Fruit fly (Drosophila melanogaster): ENCODE results near the gene CG14829.

Gene CG14829

DNA sequence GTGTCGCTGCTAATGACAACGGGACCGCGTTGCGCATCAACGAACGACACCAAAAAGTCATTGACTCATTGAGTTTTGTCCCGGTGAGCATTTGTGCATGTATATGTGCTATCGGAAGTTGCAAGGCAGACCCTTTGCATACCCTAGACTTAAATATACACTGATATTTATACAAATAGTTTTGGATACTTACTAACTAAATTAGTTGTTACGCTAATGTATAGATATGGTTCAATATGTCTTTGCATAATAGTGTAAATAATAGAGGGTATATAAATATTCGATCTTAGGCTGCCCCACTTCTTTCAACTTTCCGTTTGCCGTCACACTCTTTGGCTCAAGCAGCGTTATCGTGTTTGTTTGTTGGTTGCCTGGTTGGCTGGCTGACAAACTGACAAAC is 46.7 kb downstream of the CG14829 start:
- TF ChIP-seq pan (optimal IDR thresholded peaks at IDR 0.05) = no peak
- no peak for TF ChIP-seq usp (GFP tag; optimal IDR thresholded peaks at IDR 0.05)
- no peak for TF ChIP-seq Dll (optimal IDR thresholded peaks at IDR 0.05)
- TF ChIP-seq psq (optimal IDR thresholded peaks at IDR 0.05) = no peak
- no peak for TF ChIP-seq CG8478 (optimal IDR thresholded peaks at IDR 0.05)
- TF ChIP-seq EcR (GFP tag; optimal IDR thresholded peaks at IDR 0.05) = no peak

DNA sequence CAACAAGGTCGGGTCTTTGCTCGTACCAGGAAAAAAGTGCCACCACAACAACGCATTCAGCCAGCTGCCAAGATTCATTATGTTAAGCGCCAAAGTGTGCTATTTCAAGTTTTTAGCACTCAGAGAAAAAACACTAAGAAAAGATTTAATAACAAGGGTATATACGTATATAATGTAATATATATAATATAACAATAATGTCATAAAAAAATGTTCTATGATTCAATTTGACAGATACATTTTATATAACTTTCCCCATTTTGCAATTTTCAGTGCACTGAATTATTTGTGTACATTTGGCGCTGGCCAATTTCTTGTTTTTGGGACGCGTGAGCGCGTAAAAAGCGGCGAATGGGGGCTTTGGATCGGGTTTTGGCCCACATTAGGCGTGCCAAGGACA is 47.4 kb downstream of the CG14829 start:
- TF ChIP-seq EcR (GFP tag; optimal IDR thresholded peaks at IDR 0.05) (no peak), Dll (optimal IDR thresholded peaks at IDR 0.05) (no peak), psq (optimal IDR thresholded peaks at IDR 0.05) (no peak), usp (GFP tag; optimal IDR thresholded peaks at IDR 0.05) (no peak), CG8478 (optimal IDR thresholded peaks at IDR 0.05) (no peak), pan (optimal IDR thresholded peaks at IDR 0.05) (no peak)

DNA sequence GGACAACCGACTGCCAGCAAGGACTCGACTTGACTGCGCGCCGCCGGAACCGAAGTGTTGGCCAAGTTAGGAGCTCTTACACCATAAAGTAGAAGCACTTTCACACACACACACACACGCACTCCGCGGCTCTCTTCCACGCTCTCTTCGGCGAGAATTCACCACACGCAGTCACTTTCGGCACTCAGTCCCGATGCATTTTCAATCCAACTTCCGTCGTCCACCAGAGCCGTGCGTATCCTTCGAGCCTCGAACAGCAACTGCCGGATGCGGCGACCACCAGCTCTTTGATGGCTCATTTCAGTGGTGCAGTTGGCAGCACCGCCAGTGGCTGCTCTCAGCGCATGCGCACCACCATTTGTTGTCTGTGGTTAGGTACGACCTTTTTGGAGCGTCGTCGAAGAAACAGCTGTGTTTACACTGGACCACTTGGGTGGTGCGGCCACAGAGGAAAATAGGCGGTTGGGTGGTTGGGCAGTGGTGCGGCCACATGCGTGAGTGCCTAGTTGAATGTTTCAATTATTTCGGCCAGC is 48.2 kb downstream of the CG14829 start, which contains the start of gene Dscam2:
Dscam2 (minus strand) TSS at position 264 of the 533 bp plus-strand sequence.
- TF ChIP-seq pan (optimal IDR thresholded peaks at IDR 0.05) = no peak
- no peak for TF ChIP-seq usp (GFP tag; optimal IDR thresholded peaks at IDR 0.05)
- TF ChIP-seq EcR (GFP tag; optimal IDR thresholded peaks at IDR 0.05) = no peak
- TF ChIP-seq Dll (optimal IDR thresholded peaks at IDR 0.05) = no peak
- TF ChIP-seq CG8478 (optimal IDR thresholded peaks at IDR 0.05) = no peak
- TF ChIP-seq psq (optimal IDR thresholded peaks at IDR 0.05) = no peak
